Worm (Caenorhabditis elegans): ENCODE data around the gene T05A7.12.

The T05A7.12 gene

ce11 chrII:4667572-4667971 is 4.5 kb upstream of the T05A7.12 start, which contains the start of gene fut-5:
Gene fut-5, minus strand, starts transcription at chrII:4667672.
- TF ChIP-seq mef-2 (tag; optimal IDR thresholded peaks at IDR 0.05) (no peak), elt-3 (tag; optimal IDR thresholded peaks at IDR 0.05) (no peak), rnt-1 (tag; optimal IDR thresholded peaks at IDR 0.05) (no peak), hlh-17 (GFP tag; optimal IDR thresholded peaks at IDR 0.05; ENCODE audit: borderline replicate concordance) (no peak), pag-3 (tag; optimal IDR thresholded peaks at IDR 0.05; ENCODE audit: borderline replicate concordance, insufficient read depth) (no peak), ceh-88 (GFP tag; IDR thresholded peaks at IDR 0.05) (no peak), sox-4 (tag; optimal IDR thresholded peaks at IDR 0.05) (no peak), C04F5.9 (tag; optimal IDR thresholded peaks at IDR 0.05) (no peak), pqm-1 (tag; optimal IDR thresholded peaks at IDR 0.05) (no peak), unc-62 (GFP tag; optimal IDR thresholded peaks at IDR 0.05) (no peak), xbp-1 (tag; optimal IDR thresholded peaks at IDR 0.05) (no peak), egl-27 (tag; optimal IDR thresholded peaks at IDR 0.05) (no peak), lir-3 (tag; optimal IDR thresholded peaks at IDR 0.05; ENCODE audit: poor library complexity) (no peak), swsn-7 (tag; optimal IDR thresholded peaks at IDR 0.05) (no peak)

- TF ChIP-seq efl-1 (optimal IDR thresholded peaks at IDR 0.05) (no peak), efl-1 (GFP tag; optimal IDR thresholded peaks at IDR 0.05 in 1 of 2) (peak in 1 of 2 experiments; percentile 68), ceh-88 (GFP tag; IDR thresholded peaks at IDR 0.05) (no peak)
Observed at ce11 chrII:4665359-4665758, 2.3 kb upstream of the T05A7.12 start, which contains the start of gene T05A7.11. Gene T05A7.11, minus strand, starts transcription at chrII:4665459.

ce11 chrII:4661278-4661677 is 1.8 kb downstream of the T05A7.12 start, which contains the start of gene T05A7.13:
Gene T05A7.13, minus strand, starts transcription at chrII:4661378.
- no peak for TF ChIP-seq grh-1 (GFP tag; IDR thresholded peaks at IDR 0.05)
- no peak for TF ChIP-seq lin-39 (tag; optimal IDR thresholded peaks at IDR 0.05)
- TF ChIP-seq nhr-85 (tag): no peak
- TF ChIP-seq elt-3 (tag; optimal IDR thresholded peaks at IDR 0.05): no peak
- no peak for TF ChIP-seq ces-1 (GFP tag; optimal IDR thresholded peaks at IDR 0.05)
- no peak for TF ChIP-seq unc-98 (GFP tag; IDR thresholded peaks at IDR 0.05)
- TF ChIP-seq swsn-7 (tag; optimal IDR thresholded peaks at IDR 0.05): no peak
- no peak for TF ChIP-seq skn-1 (tag; optimal IDR thresholded peaks at IDR 0.05)
- no peak for TF ChIP-seq fkh-4 (tag; optimal IDR thresholded peaks at IDR 0.05; ENCODE audit: borderline replicate concordance)

ce11 chrII:4658245-4658644 is 4.8 kb downstream of the T05A7.12 start:
- TF ChIP-seq fkh-4 (tag; optimal IDR thresholded peaks at IDR 0.05; ENCODE audit: borderline replicate concordance): peak; percentile 67
- no peak for TF ChIP-seq swsn-7 (tag; optimal IDR thresholded peaks at IDR 0.05)
- no peak for TF ChIP-seq elt-2 (tag; optimal IDR thresholded peaks at IDR 0.05)
- TF ChIP-seq dsc-1 (tag; optimal IDR thresholded peaks at IDR 0.05): peak; percentile 91

- TF ChIP-seq efl-1 (optimal IDR thresholded peaks at IDR 0.05): no peak
- peak in 1 of 2 experiments; percentile 2 for TF ChIP-seq efl-1 (GFP tag; optimal IDR thresholded peaks at IDR 0.05 in 1 of 2)
- no peak for TF ChIP-seq rnt-1 (tag; optimal IDR thresholded peaks at IDR 0.05)
- no peak for TF ChIP-seq nhr-237 (tag; optimal IDR thresholded peaks at IDR 0.05)
- TF ChIP-seq nhr-84 (tag; optimal IDR thresholded peaks at IDR 0.05): no peak
- no peak for TF ChIP-seq ceh-90 (tag; optimal IDR thresholded peaks at IDR 0.05)
- TF ChIP-seq elt-2 (tag; optimal IDR thresholded peaks at IDR 0.05): peak; percentile 80
- no peak for TF ChIP-seq ceh-63 (GFP tag; optimal IDR thresholded peaks at IDR 0.05)
Observed at ce11 chrII:4657370-4657769, 5.7 kb downstream of the T05A7.12 start.

ce11 chrII:4655834-4656233 is 7.3 kb downstream of the T05A7.12 start, which contains the start of gene fut-6:
Gene fut-6, minus strand, starts transcription at chrII:4655934.
- TF ChIP-seq nhr-237 (tag; optimal IDR thresholded peaks at IDR 0.05): no peak
- no peak for TF ChIP-seq aly-2 (tag; optimal IDR thresholded peaks at IDR 0.05)
- TF ChIP-seq ceh-8 (GFP tag; optimal IDR thresholded peaks at IDR 0.05): no peak
- no peak for TF ChIP-seq dsc-1 (tag; optimal IDR thresholded peaks at IDR 0.05)
- no peak for TF ChIP-seq C34B4.2 (tag; optimal IDR thresholded peaks at IDR 0.05)
- TF ChIP-seq nhr-12 (tag; optimal IDR thresholded peaks at IDR 0.05): no peak
- TF ChIP-seq fkh-10 (GFP tag; optimal IDR thresholded peaks at IDR 0.05): no peak
- no peak for TF ChIP-seq efl-1 (optimal IDR thresholded peaks at IDR 0.05)
- no peak for TF ChIP-seq efl-1 (GFP tag; optimal IDR thresholded peaks at IDR 0.05 in 1 of 2)
- TF ChIP-seq mep-1 (tag; optimal IDR thresholded peaks at IDR 0.05): no peak
- TF ChIP-seq efl-3 (GFP tag; optimal IDR thresholded peaks at IDR 0.05): no peak
- no peak for TF ChIP-seq fos-1 (tag; optimal IDR thresholded peaks at IDR 0.05)
- no peak for TF ChIP-seq ceh-90 (tag; optimal IDR thresholded peaks at IDR 0.05)
- no peak for TF ChIP-seq mdl-1 (tag; optimal IDR thresholded peaks at IDR 0.05)
- TF ChIP-seq swsn-7 (tag; optimal IDR thresholded peaks at IDR 0.05): no peak
- no peak for TF ChIP-seq hpl-2 (GFP tag; optimal IDR thresholded peaks at IDR 0.05)
- no peak for TF ChIP-seq tbx-2 (tag; optimal IDR thresholded peaks at IDR 0.05)
- TF ChIP-seq nhr-84 (tag; optimal IDR thresholded peaks at IDR 0.05): no peak
- no peak for TF ChIP-seq pax-3 (tag; optimal IDR thresholded peaks at IDR 0.05)
- TF ChIP-seq lin-35 (GFP tag; optimal IDR thresholded peaks at IDR 0.05): no peak
- TF ChIP-seq mef-2 (tag; optimal IDR thresholded peaks at IDR 0.05): no peak
